Fruit fly (Drosophila melanogaster) whole organism, adult: Measurements from ENCODE around the gene CG14692.
A peak's percentile ranks its signal among the peaks of the same experiment; 100 is the strongest.

ENCODE experiments used
- CG11617 ChIP-seq: fragments of 200-800 bp; sonication (Bioruptor generic); optimal IDR thresholded peaks from 2 replicates; lab custom pipeline; 2017; ENCODE audit warnings: mild to moderate bottlenecking, missing biosample characterization, missing genetic modification reagents, missing genetic modification characterization
- CG12768 ChIP-seq: fragments of 200-800 bp; sonication (Bioruptor generic); optimal IDR thresholded peaks from 2 replicates; lab custom pipeline; 2017; ENCODE audit warnings: missing biosample characterization, missing genetic modification characterization, mild to moderate bottlenecking, moderate library complexity, missing genetic modification reagents
- CG14711 ChIP-seq: fragments of 200-800 bp; sonication (Bioruptor generic); optimal IDR thresholded peaks from 2 replicates; lab custom pipeline; 2018; ENCODE audit warnings: missing biosample characterization, mild to moderate bottlenecking, missing genetic modification characterization, moderate library complexity
- CG33017 ChIP-seq: fragments of 200-800 bp; sonication (Bioruptor generic); optimal IDR thresholded peaks from 2 replicates; lab custom pipeline; 2018; ENCODE audit warnings: missing biosample characterization, mild to moderate bottlenecking, missing genetic modification characterization, moderate library complexity
- CG5204 ChIP-seq: fragments of 200-800 bp; sonication (Bioruptor generic); optimal IDR thresholded peaks from 2 replicates; lab custom pipeline; 2016; ENCODE audit warnings: missing biosample characterization, missing genetic modification characterization
- CG7045 ChIP-seq: fragments of 200-800 bp; sonication (Bioruptor generic); optimal IDR thresholded peaks from 2 replicates; lab custom pipeline; 2017; ENCODE audit warnings: missing biosample characterization, mild to moderate bottlenecking, missing genetic modification characterization
- CG7101 ChIP-seq: fragments of 200-800 bp; sonication (Bioruptor generic); optimal IDR thresholded peaks from 2 replicates; lab custom pipeline; 2018; ENCODE audit warnings: missing biosample characterization, mild to moderate bottlenecking, missing genetic modification characterization, moderate library complexity
- Hr96 ChIP-seq: fragments of 200-800 bp; sonication (Bioruptor generic); optimal IDR thresholded peaks from 2 replicates; lab custom pipeline; 2016; ENCODE audit warnings: missing biosample characterization, missing genetic modification characterization
- cnc ChIP-seq, 2 experiments: fragments of >200 bp; optimal IDR thresholded peaks; 2 replicates each; lab custom pipeline; 2017
- kay ChIP-seq: fragments of 200-800 bp; sonication (Bioruptor generic); peaks from one replicate; lab custom pipeline; 2016; ENCODE audit warnings: missing biosample characterization, missing genetic modification characterization, borderline replicate concordance
- pad ChIP-seq: fragments of 200-800 bp; sonication (Bioruptor generic); optimal IDR thresholded peaks from 3 replicates; lab custom pipeline; 2017; ENCODE audit warnings: missing biosample characterization, missing genetic modification characterization, mild to moderate bottlenecking, moderate library complexity, missing genetic modification reagents
- tj ChIP-seq: fragments of 200-800 bp; sonication (Bioruptor generic); optimal IDR thresholded peaks from 3 replicates; lab custom pipeline; 2017; ENCODE audit warnings: missing biosample characterization, mild to moderate bottlenecking, missing genetic modification characterization, moderate library complexity
- toe ChIP-seq: fragments of 200-800 bp; sonication (Bioruptor generic); optimal IDR thresholded peaks from 2 replicates; lab custom pipeline; 2016; ENCODE audit warnings: missing biosample characterization, missing genetic modification characterization

DNA sequence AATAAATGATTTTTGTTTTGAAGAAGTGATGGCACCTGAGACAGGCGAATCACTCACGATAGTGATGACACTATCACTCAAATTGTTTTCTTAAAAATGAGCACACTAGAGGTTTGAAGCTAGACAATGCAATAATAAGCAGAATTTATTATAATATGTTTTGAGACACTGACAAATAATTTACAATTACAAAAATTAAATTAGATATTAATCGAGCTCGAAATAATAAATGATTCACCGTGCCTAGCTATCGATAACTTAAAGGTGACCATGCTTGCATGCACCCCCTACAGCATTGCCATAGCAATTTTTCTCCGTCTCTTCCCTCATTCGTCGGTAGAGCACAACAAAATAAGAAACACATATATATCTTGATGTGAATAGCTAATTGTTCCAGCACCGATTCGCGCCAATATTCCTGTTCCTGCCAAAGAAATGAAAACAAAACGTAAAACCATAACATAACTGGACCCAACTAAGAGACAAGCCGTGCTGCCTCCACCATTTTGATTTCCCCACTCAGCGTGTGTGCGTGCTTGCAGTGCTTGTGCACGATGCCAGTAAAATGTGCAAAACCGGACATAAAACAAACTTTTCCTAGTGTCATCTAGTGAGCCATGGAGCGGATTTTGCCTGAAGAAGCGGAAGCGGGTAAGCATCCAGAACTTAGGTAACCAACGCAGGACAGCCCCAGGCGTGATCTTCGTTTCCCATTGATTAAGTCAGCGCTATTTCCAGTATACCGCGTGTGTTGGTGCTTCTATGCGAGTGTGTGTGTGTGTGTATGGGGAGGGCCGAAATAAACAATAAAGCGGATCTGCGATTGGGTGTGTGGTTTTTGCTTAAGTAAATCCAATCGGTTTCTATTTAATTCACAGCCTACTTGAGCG, 42.5 kb downstream of the CG14692 start, which contains the start of the genes MED7 and Cap-H2:
- TF ChIP-seq CG33017 (tag; lab: Kevin White, UChicago), result peak; percentile 30
- peak; percentile 76 for TF ChIP-seq Hr96
- TF ChIP-seq CG12768 (GFP tag; lab: Kevin White, UChicago), result no peak
- TF ChIP-seq toe (GFP tag; lab: Kevin White, UChicago), result peak; percentile 92
- TF ChIP-seq tj (GFP tag; lab: Kevin White, UChicago), result peak; percentile 28
- TF ChIP-seq CG14711, result peak; percentile 65
- TF ChIP-seq kay (GFP tag; lab: Kevin White, UChicago), result peak; percentile 56
- peak; percentile 68 for TF ChIP-seq pad (GFP tag; lab: Kevin White, UChicago)
- peak; percentile 51 for TF ChIP-seq CG7101
- peak; percentile 73 for TF ChIP-seq CG5204 (GFP tag; lab: Kevin White, UChicago)
- no peak for TF ChIP-seq cnc (optimal IDR thresholded peaks at IDR 0.05; lab: Kevin White, UChicago)
- peak; percentile 50 for TF ChIP-seq CG11617 (GFP tag; lab: Kevin White, UChicago)
- peak; percentile 79 for TF ChIP-seq CG7045 (GFP tag; lab: Kevin White, UChicago)
